Fruit fly (Drosophila melanogaster): ENCODE data around the gene Mur29B.

DNA sequence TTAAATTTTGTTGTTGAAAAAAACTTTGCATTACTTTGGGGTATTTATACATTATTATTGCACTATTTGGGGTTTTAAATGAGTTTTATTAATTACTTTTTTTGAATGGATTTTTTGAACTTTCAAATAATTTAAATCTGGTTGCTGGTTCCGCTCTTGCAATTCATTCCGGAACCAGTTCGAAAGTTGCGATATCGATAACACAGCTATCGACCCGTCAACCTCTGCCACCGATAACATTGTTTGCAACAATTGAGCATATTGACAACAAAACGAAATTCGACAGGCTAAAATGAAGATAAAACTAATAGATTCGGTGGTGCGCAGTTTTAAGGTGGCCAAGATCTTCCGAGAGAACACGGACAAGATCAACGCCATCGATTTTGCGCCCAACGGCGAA lies 22.2 kb downstream of the Mur29B start, which contains the start of gene Wdr82:
- TF ChIP-seq MTF-1 (GFP tag; optimal IDR thresholded peaks at IDR 0.05; ENCODE audit: borderline replicate concordance), result no peak
- TF ChIP-seq lola (GFP tag; optimal IDR thresholded peaks at IDR 0.05), result no peak
- TF ChIP-seq Doc2 (GFP tag; IDR thresholded peaks at IDR 0.05), result no peak
- TF ChIP-seq oc (tag; optimal IDR thresholded peaks at IDR 0.05), result no peak
- no peak for TF ChIP-seq CG12299 (tag; optimal IDR thresholded peaks at IDR 0.05)
- TF ChIP-seq CG15011 (GFP tag; optimal IDR thresholded peaks at IDR 0.05), result no peak
- TF ChIP-seq trh (GFP tag; optimal IDR thresholded peaks at IDR 0.05), result no peak
- TF ChIP-seq ftz-f1 (GFP tag; optimal IDR thresholded peaks at IDR 0.05), result no peak
- TF ChIP-seq usp (GFP tag; optimal IDR thresholded peaks at IDR 0.05), result no peak
- TF ChIP-seq shn (GFP tag; optimal IDR thresholded peaks at IDR 0.05), result no peak
- TF ChIP-seq ken (GFP tag; IDR thresholded peaks at IDR 0.05), result no peak
